Fruit fly (Drosophila melanogaster) whole organism, embryonic: ENCODE data around the gene Pdcd4.

Experiments used
- ATbp ChIP-seq: fragments of 200-800 bp; sonication (Bioruptor generic); optimal IDR thresholded peaks from 2 replicates; lab custom pipeline; 2017; ENCODE audit warnings: missing biosample characterization, mild to moderate bottlenecking, missing genetic modification characterization, missing genetic modification reagents
- Abd-B ChIP-seq: fragments of 200-800 bp; sonication (Bioruptor generic); optimal IDR thresholded peaks from 2 replicates; lab custom pipeline; 2018; ENCODE audit warnings: missing biosample characterization, mild to moderate bottlenecking, missing genetic modification characterization, moderate library complexity
- Atf6 ChIP-seq: fragments of 200-800 bp; sonication (Bioruptor generic); IDR thresholded peaks from 2 replicates; pipeline ENCODE4 v1.3.6; 2022; ENCODE audit warnings: missing biosample characterization, missing genetic modification characterization
- Bteb2 ChIP-seq: fragments of 200-800 bp; sonication (Bioruptor generic); optimal IDR thresholded peaks from 2 replicates; lab custom pipeline; 2016; ENCODE audit warnings: missing biosample characterization, missing genetic modification characterization
- CG10431 ChIP-seq: fragments of 200-800 bp; sonication (Bioruptor generic); optimal IDR thresholded peaks from 3 replicates; lab custom pipeline; 2018; ENCODE audit warnings: missing biosample characterization, mild to moderate bottlenecking, missing genetic modification characterization
- CG10565 ChIP-seq: fragments of 200-800 bp; sonication (Bioruptor generic); optimal IDR thresholded peaks from 3 replicates; lab custom pipeline; 2016; ENCODE audit warnings: missing biosample characterization, mild to moderate bottlenecking, missing genetic modification characterization
- CG10979 ChIP-seq: fragments of 200-800 bp; sonication (Bioruptor generic); optimal IDR thresholded peaks from 2 replicates; lab custom pipeline; 2018; ENCODE audit warnings: missing biosample characterization, mild to moderate bottlenecking, missing genetic modification characterization, moderate library complexity
- CG11504 ChIP-seq: fragments of 200-800 bp; sonication (Bioruptor generic); optimal IDR thresholded peaks from 3 replicates; lab custom pipeline; 2019; ENCODE audit warnings: missing biosample characterization, mild to moderate bottlenecking, missing genetic modification characterization, moderate library complexity
- CG12744 ChIP-seq: fragments of 200-800 bp; sonication (Bioruptor generic); optimal IDR thresholded peaks from 2 replicates; lab custom pipeline; 2016; ENCODE audit warnings: missing biosample characterization, missing genetic modification characterization
- CG13775 ChIP-seq: fragments of 200-800 bp; sonication (Bioruptor generic); optimal IDR thresholded peaks from 3 replicates; lab custom pipeline; 2017; ENCODE audit warnings: missing biosample characterization, mild to moderate bottlenecking, missing genetic modification characterization
- CG14860 ChIP-seq: fragments of 200-800 bp; sonication (Bioruptor generic); IDR thresholded peaks from 3 replicates; pipeline ENCODE4 v1.3.6; 2022; ENCODE audit warnings: missing biosample characterization, missing genetic modification characterization; ENCODE audit not compliant: partially characterized antibody
- CG15269 ChIP-seq: fragments of 200-800 bp; sonication (Bioruptor generic); optimal IDR thresholded peaks from 2 replicates; lab custom pipeline; 2018; ENCODE audit warnings: missing biosample characterization, mild to moderate bottlenecking, missing genetic modification characterization, moderate library complexity
- CG1529 ChIP-seq: fragments of 200-800 bp; sonication (Bioruptor generic); optimal IDR thresholded peaks from 3 replicates; lab custom pipeline; 2018; ENCODE audit warnings: missing biosample characterization, missing genetic modification characterization
- CG2199 ChIP-seq: fragments of 200-800 bp; sonication (Bioruptor generic); IDR thresholded peaks from 3 replicates; pipeline ENCODE4 v1.3.6; 2022; ENCODE audit warnings: missing biosample characterization, missing genetic modification characterization
- CG2678 ChIP-seq: fragments of 200-800 bp; sonication (Bioruptor generic); optimal IDR thresholded peaks from 3 replicates; lab custom pipeline; 2019; ENCODE audit warnings: missing biosample characterization, mild to moderate bottlenecking, missing genetic modification characterization, moderate library complexity
- CG2712 ChIP-seq: fragments of 200-800 bp; optimal IDR thresholded peaks from 3 replicates; lab custom pipeline; 2019; ENCODE audit warnings: missing biosample characterization, mild to moderate bottlenecking, missing genetic modification characterization, moderate library complexity
- CG30403 ChIP-seq: fragments of 200-800 bp; sonication (Bioruptor generic); optimal IDR thresholded peaks from 3 replicates; lab custom pipeline; 2016; ENCODE audit warnings: missing biosample characterization, missing genetic modification characterization
- CG3065 ChIP-seq: fragments of 200-800 bp; sonication (Bioruptor generic); optimal IDR thresholded peaks from 2 replicates; lab custom pipeline; 2016; ENCODE audit warnings: missing biosample characterization, missing genetic modification characterization
- CG31365 ChIP-seq: fragments of 200-800 bp; sonication (Bioruptor generic); optimal IDR thresholded peaks from 2 replicates; lab custom pipeline; 2018; ENCODE audit warnings: missing biosample characterization, mild to moderate bottlenecking, missing genetic modification characterization
- CG3281 ChIP-seq: fragments of 200-800 bp; sonication (Bioruptor generic); optimal IDR thresholded peaks from 3 replicates; lab custom pipeline; 2017; ENCODE audit warnings: missing biosample characterization, mild to moderate bottlenecking, missing genetic modification characterization
- CG3847 ChIP-seq: fragments of 200-800 bp; sonication (Bioruptor generic); IDR thresholded peaks from 2 replicates; pipeline ENCODE4 v1.3.6; 2022; ENCODE audit warnings: missing biosample characterization, missing genetic modification characterization
- CG42726 ChIP-seq: fragments of 200-800 bp; sonication (Bioruptor generic); IDR thresholded peaks from 2 replicates; pipeline ENCODE4 v1.3.6; 2022; ENCODE audit warnings: missing biosample characterization, missing genetic modification characterization; ENCODE audit not compliant: partially characterized antibody
- CG4424 ChIP-seq: fragments of 200-800 bp; sonication (Bioruptor generic); optimal IDR thresholded peaks from 3 replicates; lab custom pipeline; 2016; ENCODE audit warnings: missing biosample characterization, missing genetic modification characterization
- CG6175 ChIP-seq: fragments of 200-800 bp; sonication (Bioruptor generic); IDR thresholded peaks from 3 replicates; pipeline ENCODE4 v1.3.6; 2022; ENCODE audit warnings: missing biosample characterization, missing genetic modification characterization
- CG9817 ChIP-seq: fragments of 200-800 bp; sonication (Bioruptor generic); optimal IDR thresholded peaks from 2 replicates; lab custom pipeline; 2018; ENCODE audit warnings: missing biosample characterization, mild to moderate bottlenecking, missing genetic modification characterization, moderate library complexity
- Dad ChIP-seq: fragments of 200-800 bp; sonication (Bioruptor generic); optimal IDR thresholded peaks from 3 replicates; lab custom pipeline; 2016; ENCODE audit warnings: missing biosample characterization, missing genetic modification characterization
- ERR ChIP-seq: fragments of 200-800 bp; sonication (Bioruptor generic); optimal IDR thresholded peaks from 2 replicates; lab custom pipeline; 2016; ENCODE audit warnings: missing biosample characterization, missing genetic modification characterization
- Fer2 ChIP-seq: fragments of 200-800 bp; sonication (Bioruptor generic); optimal IDR thresholded peaks from 2 replicates; lab custom pipeline; 2018; ENCODE audit warnings: missing biosample characterization, mild to moderate bottlenecking, missing genetic modification characterization, moderate library complexity
- Gug ChIP-seq: fragments of 200-800 bp; sonication (Bioruptor generic); IDR thresholded peaks from 4 replicates; pipeline ENCODE4 v1.3.6; 2022; ENCODE audit warnings: missing biosample characterization, missing genetic modification characterization
- MBD-R2 ChIP-seq: fragments of 200-800 bp; sonication (Bioruptor generic); IDR thresholded peaks from 2 replicates; pipeline ENCODE4 v1.3.6; 2022; ENCODE audit warnings: missing biosample characterization, missing genetic modification characterization
- Med ChIP-seq: fragments of 200-800 bp; sonication (Bioruptor generic); peaks from one replicate; lab custom pipeline; 2016; ENCODE audit warnings: missing biosample characterization, missing genetic modification characterization, mild to moderate bottlenecking, inconsistent platforms, moderate library complexity
- NK7.1 ChIP-seq: fragments of 200-800 bp; sonication (Bioruptor generic); optimal IDR thresholded peaks from 3 replicates; lab custom pipeline; 2016; ENCODE audit warnings: missing biosample characterization, missing genetic modification characterization
- PHDP ChIP-seq: fragments of 200-800 bp; sonication (Bioruptor generic); optimal IDR thresholded peaks from 3 replicates; lab custom pipeline; 2018; ENCODE audit warnings: missing biosample characterization, mild to moderate bottlenecking, missing genetic modification characterization, moderate library complexity
- Six4 ChIP-seq: fragments of 200-800 bp; sonication (Bioruptor generic); optimal IDR thresholded peaks from 2 replicates; lab custom pipeline; 2016; ENCODE audit warnings: missing biosample characterization, missing genetic modification characterization
- Ssrp ChIP-seq: fragments of 200-800 bp; sonication (Bioruptor generic); optimal IDR thresholded peaks from 2 replicates; lab custom pipeline; 2018; ENCODE audit warnings: missing biosample characterization, mild to moderate bottlenecking, missing genetic modification characterization, moderate library complexity
- abd-A ChIP-seq: fragments of 200-800 bp; sonication (Bioruptor generic); optimal IDR thresholded peaks from 3 replicates; lab custom pipeline; 2019; ENCODE audit warnings: missing biosample characterization, mild to moderate bottlenecking, missing genetic modification characterization, moderate library complexity
- bab2 ChIP-seq: fragments of 200-800 bp; sonication (Bioruptor generic); optimal IDR thresholded peaks from 2 replicates; lab custom pipeline; 2016; ENCODE audit warnings: missing biosample characterization, missing genetic modification characterization
- chm ChIP-seq: fragments of 200-800 bp; sonication (Bioruptor generic); IDR thresholded peaks from 2 replicates; pipeline ENCODE4 v1.3.6; 2022; ENCODE audit warnings: missing biosample characterization, missing genetic modification characterization
- corto ChIP-seq: fragments of 200-800 bp; sonication (Bioruptor generic); optimal IDR thresholded peaks from 2 replicates; lab custom pipeline; 2016; ENCODE audit warnings: missing biosample characterization, mild to moderate bottlenecking, missing genetic modification characterization, moderate library complexity
- disco-r ChIP-seq: fragments of 200-800 bp; sonication (Bioruptor generic); optimal IDR thresholded peaks from 2 replicates; lab custom pipeline; 2016; ENCODE audit warnings: missing biosample characterization, missing genetic modification characterization
- emc ChIP-seq: fragments of 200-800 bp; sonication (Bioruptor generic); optimal IDR thresholded peaks from 2 replicates; lab custom pipeline; 2016; ENCODE audit warnings: missing biosample characterization, missing genetic modification characterization
- jing ChIP-seq: fragments of 200-800 bp; sonication (Bioruptor generic); optimal IDR thresholded peaks from 2 replicates; lab custom pipeline; 2018; ENCODE audit warnings: missing biosample characterization, mild to moderate bottlenecking, missing genetic modification characterization
- ken ChIP-seq: fragments of 200-800 bp; sonication (Bioruptor generic); IDR thresholded peaks from 3 replicates; pipeline ENCODE4 v1.3.6; 2022; ENCODE audit warnings: missing biosample characterization, missing genetic modification characterization
- luna ChIP-seq: fragments of 200-800 bp; sonication (Bioruptor generic); optimal IDR thresholded peaks from 2 replicates; lab custom pipeline; 2016; ENCODE audit warnings: missing biosample characterization, missing genetic modification characterization
- nerfin-1 ChIP-seq: fragments of 200-800 bp; sonication (Bioruptor generic); optimal IDR thresholded peaks from 3 replicates; lab custom pipeline; 2019; ENCODE audit warnings: missing biosample characterization, mild to moderate bottlenecking, missing genetic modification characterization, moderate library complexity
- pan ChIP-seq, 4 experiments: fragments of >200 bp in 3 of 4; fragments of 200-800 bp in 1 of 4; sonication (Bioruptor generic) in 1 of 4; optimal IDR thresholded peaks in 3 of 4; IDR thresholded peaks in 1 of 4; 2 replicates each; pipeline versions ENCODE4 v1.3.6 to Lab custom; 2017 to 2022; ENCODE audit warnings: missing biosample characterization in 2 of 4, missing genetic modification characterization in 2 of 4, mixed read lengths in 1 of 4
- sens ChIP-seq: fragments of 200-800 bp; sonication (Bioruptor generic); peaks from one replicate; lab custom pipeline; 2016; ENCODE audit warnings: missing biosample characterization, missing genetic modification characterization
- sima ChIP-seq: fragments of 200-800 bp; sonication (Bioruptor generic); optimal IDR thresholded peaks from 2 replicates; lab custom pipeline; 2016; ENCODE audit warnings: missing biosample characterization, missing genetic modification characterization
- vfl ChIP-seq: fragments of 200-800 bp; sonication (Bioruptor generic); optimal IDR thresholded peaks from 2 replicates; lab custom pipeline; 2016; ENCODE audit warnings: missing biosample characterization, missing genetic modification characterization

The Pdcd4 gene

DNA sequence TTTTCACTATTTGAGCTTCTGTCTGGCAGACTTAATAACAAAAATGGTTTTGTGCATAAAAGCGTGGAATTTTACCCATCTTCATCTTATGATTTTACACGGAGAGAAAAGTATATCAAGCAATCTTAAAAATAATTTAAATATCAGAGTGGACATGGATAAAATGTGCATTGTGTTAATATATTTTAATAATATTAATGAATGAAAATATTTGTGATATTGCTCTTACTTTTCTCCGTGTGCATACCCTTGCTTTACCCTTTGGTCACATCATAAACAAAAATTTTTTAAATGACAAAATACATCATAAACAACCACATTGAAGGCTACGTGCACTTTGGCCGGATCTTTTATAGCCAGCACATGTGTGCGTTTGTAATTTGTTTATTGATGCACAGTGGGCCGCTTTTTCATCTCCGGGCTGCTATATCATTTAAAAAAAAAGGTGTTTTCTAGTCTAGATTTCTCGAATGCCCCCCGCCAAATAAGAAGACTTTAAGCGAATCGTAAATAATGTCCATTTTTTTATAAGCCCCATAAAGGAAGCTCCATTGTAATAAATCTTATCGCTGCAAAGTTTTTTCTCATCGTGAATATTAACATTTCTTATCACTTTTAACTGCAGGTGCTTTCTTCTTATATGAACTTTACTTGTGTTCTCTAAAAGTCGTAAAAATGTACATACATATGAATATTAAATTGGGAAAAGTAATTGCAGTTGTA, 9.4 kb upstream of the Pdcd4 start (continued):
- no peak for TF ChIP-seq Bteb2 (GFP tag; lab: Kevin White, UChicago)
- peak; percentile 23 for TF ChIP-seq nerfin-1 (tag; lab: Kevin White, UChicago)
- peak; percentile 39; the same call in 1 of the 3 replicates for TF ChIP-seq CG2199 (GFP tag; lab: Robert Waterston, UW)
- TF ChIP-seq CG31365 (tag; lab: Kevin White, UChicago): no peak
- TF ChIP-seq NK7.1 (GFP tag; lab: Kevin White, UChicago): no peak
- no peak for TF ChIP-seq CG10431 (GFP tag; lab: Kevin White, UChicago)
- TF ChIP-seq CG2712: peak; percentile 66
- no peak for TF ChIP-seq sima (GFP tag; lab: Kevin White, UChicago)
- TF ChIP-seq CG10565 (GFP tag; lab: Kevin White, UChicago): no peak
- no peak for TF ChIP-seq MBD-R2 (GFP tag; lab: Robert Waterston, UW)
- TF ChIP-seq Atf6 (GFP tag; lab: Robert Waterston, UW): peak; percentile 34; the same call in 1 of the 2 replicates
- TF ChIP-seq corto (GFP tag; lab: Kevin White, UChicago): no peak
- no peak for TF ChIP-seq Six4 (GFP tag; lab: Kevin White, UChicago)
- TF ChIP-seq bab2 (GFP tag; lab: Kevin White, UChicago): no peak
- TF ChIP-seq Med (GFP tag; lab: Kevin White, UChicago): peak; percentile 61
- TF ChIP-seq CG14860 (GFP tag; lab: Robert Waterston, UW): no peak
- TF ChIP-seq disco-r (GFP tag; lab: Kevin White, UChicago): no peak
- no peak for TF ChIP-seq abd-A (tag; lab: Kevin White, UChicago)
- no peak for TF ChIP-seq CG42726 (GFP tag; lab: Robert Waterston, UW)
- TF ChIP-seq Ssrp (tag; lab: Kevin White, UChicago): peak; percentile 47
- TF ChIP-seq CG4424 (GFP tag; lab: Kevin White, UChicago): peak; percentile 65
- TF ChIP-seq CG3281 (GFP tag; lab: Kevin White, UChicago): peak; percentile 40
- peak; percentile 38 for TF ChIP-seq CG3847
- no peak for TF ChIP-seq ATbp (GFP tag; lab: Kevin White, UChicago)
- no peak for TF ChIP-seq CG9817 (tag; lab: Kevin White, UChicago)
- TF ChIP-seq CG10979 (tag; lab: Kevin White, UChicago): peak; percentile 53
- TF ChIP-seq Abd-B: peak; percentile 60
- no peak for TF ChIP-seq Dad
- no peak for TF ChIP-seq emc (GFP tag; lab: Kevin White, UChicago)
- peak; percentile 74 for TF ChIP-seq CG11504 (tag; lab: Kevin White, UChicago)
- no peak for TF ChIP-seq CG6175 (GFP tag; lab: Robert Waterston, UW)
- TF ChIP-seq chm: peak; percentile 28; the same call in 1 of the 2 replicates
- no peak for TF ChIP-seq CG12744 (GFP tag; lab: Kevin White, UChicago)
- TF ChIP-seq Gug (GFP tag; lab: Robert Waterston, UW): peak; percentile 39; the same call in 2 of the 4 replicates
- TF ChIP-seq CG1529 (GFP tag; lab: Kevin White, UChicago): no peak
- peak; percentile 81 for TF ChIP-seq sens
- no peak for TF ChIP-seq luna (GFP tag; lab: Kevin White, UChicago)
- TF ChIP-seq ken (GFP tag; lab: Robert Waterston, UW): 0 out of 3 replicates have a peak, but pooled peaks have one; percentile 45
- peak; percentile 40 for TF ChIP-seq CG30403 (GFP tag; lab: Kevin White, UChicago)
- TF ChIP-seq Fer2 (tag; lab: Kevin White, UChicago): no peak
- peak; percentile 0 for TF ChIP-seq jing
- peak; percentile 63 for TF ChIP-seq CG2678 (tag; lab: Kevin White, UChicago)
- TF ChIP-seq CG15269 (tag; lab: Kevin White, UChicago): peak; percentile 72
- peak; percentile 43 for TF ChIP-seq PHDP
- TF ChIP-seq CG13775: peak; percentile 27
- no peak for TF ChIP-seq vfl (GFP tag; lab: Kevin White, UChicago)
- no peak for TF ChIP-seq ERR (GFP tag; lab: Kevin White, UChicago)
- no peak for TF ChIP-seq CG3065 (GFP tag; lab: Kevin White, UChicago)
- TF ChIP-seq pan (optimal IDR thresholded peaks at IDR 0.05; lab: Kevin White, UChicago): no peak
- peak in 1 of 2 experiments; percentile 56 for TF ChIP-seq pan (GFP tag; optimal IDR thresholded peaks at IDR 0.05 in 1 of 2, IDR thresholded peaks at IDR 0.05 in 1 of 2)
